Worm (Caenorhabditis elegans) whole organism, L2 larva: ENCODE data around the gene C16D9.5.

ENCODE experiments used
- C34F6.9 ChIP-seq: fragments of 150-350 bp; optimal IDR thresholded peaks from 2 replicates; lab custom pipeline; 2014; ENCODE audit warnings: missing biosample characterization, missing genetic modification characterization
- Y55F3AM.14 ChIP-seq: fragments of 200-800 bp; sonication (Bioruptor generic); optimal IDR thresholded peaks from 2 replicates; lab custom pipeline; 2018; ENCODE audit warnings: mild to moderate bottlenecking, missing genetic modification characterization, missing compliant biosample characterization
- ZK546.5 ChIP-seq: sonication (generic microtip); optimal IDR thresholded peaks from 2 replicates; lab custom pipeline; 2017; ENCODE audit warnings: missing biosample characterization, missing genetic modification characterization
- blmp-1 ChIP-seq: sonication (generic microtip); optimal IDR thresholded peaks from 2 replicates; lab custom pipeline; 2017; ENCODE audit warnings: missing genetic modification characterization, mild to moderate bottlenecking, missing compliant biosample characterization, antibody characterized with exemption, moderate library complexity; ENCODE audit not compliant: insufficient read depth
- ceh-16 ChIP-seq: fragments of 150-350 bp; optimal IDR thresholded peaks from 2 replicates; lab custom pipeline; 2014; ENCODE audit warnings: missing biosample characterization, missing genetic modification characterization
- crh-2 ChIP-seq: sonication (generic microtip); optimal IDR thresholded peaks from 2 replicates; lab custom pipeline; 2017; ENCODE audit warnings: missing biosample characterization, missing genetic modification characterization
- dmd-4 ChIP-seq: sonication (generic microtip); optimal IDR thresholded peaks from 2 replicates; lab custom pipeline; 2017; ENCODE audit warnings: missing biosample characterization, missing genetic modification characterization
- fos-1 ChIP-seq: fragments of 150-350 bp; optimal IDR thresholded peaks from 2 replicates; lab custom pipeline; 2014; ENCODE audit warnings: missing biosample characterization, missing genetic modification characterization
- gmeb-1 ChIP-seq: fragments of 150-350 bp; optimal IDR thresholded peaks from 2 replicates; lab custom pipeline; 2014; ENCODE audit warnings: missing biosample characterization, missing genetic modification characterization
- lin-11 ChIP-seq: fragments of 150-350 bp; sonication (generic microtip); optimal IDR thresholded peaks from 2 replicates; lab custom pipeline; 2014; ENCODE audit warnings: missing biosample characterization, missing genetic modification characterization, inconsistent platforms, mixed read lengths
- lin-13 ChIP-seq: fragments of 150-350 bp; optimal IDR thresholded peaks from 2 replicates; lab custom pipeline; 2014; ENCODE audit warnings: missing biosample characterization, missing genetic modification reagents, missing genetic modification characterization
- lsy-2 ChIP-seq, 2 experiments: fragments of 150-350 bp in 1 of 2; sonication (generic microtip) in 1 of 2; optimal IDR thresholded peaks; 2 replicates each; lab custom pipeline; 2014 to 2017; ENCODE audit warnings: missing biosample characterization in 2 of 2, missing genetic modification characterization in 2 of 2
- mab-5 ChIP-seq: fragments of 150-350 bp; optimal IDR thresholded peaks from 2 replicates; lab custom pipeline; 2014; ENCODE audit warnings: missing biosample characterization, missing genetic modification characterization
- mbf-1 ChIP-seq: sonication (generic microtip); optimal IDR thresholded peaks from 2 replicates; lab custom pipeline; 2017; ENCODE audit warnings: missing biosample characterization, missing genetic modification characterization
- mdl-1 ChIP-seq, 2 experiments: fragments of 150-350 bp in 1 of 2; sonication (generic microtip) in 1 of 2; optimal IDR thresholded peaks; 2 replicates each; lab custom pipeline; 2017; ENCODE audit warnings: missing biosample characterization in 2 of 2, missing genetic modification characterization in 2 of 2
- nhr-10 ChIP-seq: sonication (generic microtip); optimal IDR thresholded peaks from 2 replicates; lab custom pipeline; 2017; ENCODE audit warnings: missing biosample characterization, missing genetic modification characterization
- nhr-12 ChIP-seq: fragments of 150-350 bp; optimal IDR thresholded peaks from 2 replicates; lab custom pipeline; 2014; ENCODE audit warnings: missing biosample characterization, missing genetic modification characterization
- nhr-129 ChIP-seq: fragments of 150-350 bp; optimal IDR thresholded peaks from 2 replicates; lab custom pipeline; 2014; ENCODE audit warnings: missing biosample characterization, missing genetic modification characterization
- nhr-21 ChIP-seq: fragments of 150-350 bp; optimal IDR thresholded peaks from 2 replicates; lab custom pipeline; 2014; ENCODE audit warnings: missing biosample characterization, missing genetic modification characterization
- nhr-23 ChIP-seq: fragments of 150-350 bp; optimal IDR thresholded peaks from 2 replicates; lab custom pipeline; 2014; ENCODE audit warnings: missing biosample characterization, missing genetic modification reagents, missing genetic modification characterization
- nhr-25 ChIP-seq: fragments of 150-350 bp; sonication (generic microtip); optimal IDR thresholded peaks from 3 replicates; lab custom pipeline; 2014; ENCODE audit warnings: missing biosample characterization, missing genetic modification characterization
- nhr-6 ChIP-seq: fragments of 150-350 bp; optimal IDR thresholded peaks from 2 replicates; lab custom pipeline; 2014; ENCODE audit warnings: missing biosample characterization, missing genetic modification characterization
- nhr-77 ChIP-seq: fragments of 150-350 bp; optimal IDR thresholded peaks from 2 replicates; lab custom pipeline; 2014; ENCODE audit warnings: missing biosample characterization, missing genetic modification characterization
- peb-1 ChIP-seq: fragments of 150-350 bp; optimal IDR thresholded peaks from 2 replicates; lab custom pipeline; 2014; ENCODE audit warnings: missing biosample characterization, missing genetic modification characterization
- sma-3 ChIP-seq: sonication (generic microtip); optimal IDR thresholded peaks from 2 replicates; lab custom pipeline; 2016; ENCODE audit warnings: missing genetic modification reagents, missing genetic modification characterization, missing compliant biosample characterization
- sma-9 ChIP-seq, 2 experiments: fragments of 150-350 bp in 1 of 2; sonication (generic microtip) in 1 of 2; optimal IDR thresholded peaks; 2 replicates each; lab custom pipeline; 2014 to 2016; ENCODE audit warnings: missing genetic modification characterization in 2 of 2, mild to moderate bottlenecking in 1 of 2, missing biosample characterization in 1 of 2, missing compliant biosample characterization in 1 of 2, missing genetic modification reagents in 1 of 2, moderate library complexity in 1 of 2
- snpc-4 ChIP-seq: fragments of 150-350 bp; optimal IDR thresholded peaks from 2 replicates; lab custom pipeline; 2014; ENCODE audit warnings: missing biosample characterization, missing genetic modification characterization
- unc-39 ChIP-seq: fragments of 150-350 bp; optimal IDR thresholded peaks from 2 replicates; lab custom pipeline; 2014; ENCODE audit warnings: missing biosample characterization, missing genetic modification characterization
- unc-55 ChIP-seq: fragments of 150-350 bp; sonication (generic microtip); optimal IDR thresholded peaks from 3 replicates; lab custom pipeline; 2014; ENCODE audit warnings: missing biosample characterization, missing genetic modification reagents, missing genetic modification characterization
- ztf-1 ChIP-seq: fragments of 200-800 bp; sonication (Bioruptor generic); conservative IDR thresholded peaks from 2 replicates; pipeline ENCODE4 v1.3.6; 2022; ENCODE audit warnings: missing genetic modification characterization, missing compliant biosample characterization
- ztf-11 ChIP-seq: sonication (generic microtip); optimal IDR thresholded peaks from 2 replicates; lab custom pipeline; 2017; ENCODE audit warnings: missing biosample characterization, missing genetic modification characterization
- ztf-4 ChIP-seq: fragments of 150-350 bp; optimal IDR thresholded peaks from 2 replicates; lab custom pipeline; 2014; ENCODE audit warnings: missing biosample characterization, missing genetic modification characterization

The C16D9.5 gene

ce11 chrV:8268902-8269301, 23.5 kb upstream of the C16D9.5 start, which contains the start of the genes asp-6 and asp-12:
asp-6 (minus strand) TSS chrV:8268937.
asp-12 (plus strand) TSS chrV:8269210.
- peak; percentile 35 for TF ChIP-seq sma-9 (GFP tag; optimal IDR thresholded peaks at IDR 0.05; lab: Kevin White, UChicago)
- no peak for TF ChIP-seq sma-9 (tag; optimal IDR thresholded peaks at IDR 0.05; lab: Kevin White, UChicago)
- no peak for TF ChIP-seq unc-39 (tag; lab: Kevin White, UChicago)
- TF ChIP-seq fos-1 (tag; lab: Kevin White, UChicago) = peak; percentile 8

- no peak for TF ChIP-seq nhr-21 (tag; lab: Kevin White, UChicago)
- TF ChIP-seq gmeb-1 = peak; percentile 71
- peak; percentile 77 for TF ChIP-seq crh-2 (tag; lab: Kevin White, UChicago)
- TF ChIP-seq sma-3 = peak; percentile 34
- TF ChIP-seq blmp-1 (tag; lab: Kevin White, UChicago) = no peak
- TF ChIP-seq lin-13 (GFP tag; lab: Kevin White, UChicago) = peak; percentile 16
- no peak for TF ChIP-seq nhr-23 (tag; lab: Kevin White, UChicago)
- peak; percentile 63 for TF ChIP-seq sma-9 (GFP tag; optimal IDR thresholded peaks at IDR 0.05; lab: Kevin White, UChicago)
- no peak for TF ChIP-seq sma-9 (tag; optimal IDR thresholded peaks at IDR 0.05; lab: Kevin White, UChicago)
- TF ChIP-seq dmd-4 (tag; lab: Kevin White, UChicago) = no peak
- peak; percentile 66 for TF ChIP-seq nhr-129 (tag; lab: Kevin White, UChicago)
- TF ChIP-seq lsy-2 (tag; optimal IDR thresholded peaks at IDR 0.05; lab: Kevin White, UChicago) = peak in 1 of 2 experiments; percentile 24
- no peak for TF ChIP-seq mbf-1 (tag; lab: Kevin White, UChicago)
- no peak for TF ChIP-seq Y55F3AM.14 (GFP tag; lab: Kevin White, UChicago)
- no peak for TF ChIP-seq nhr-10 (tag; lab: Kevin White, UChicago)
- peak; percentile 73 for TF ChIP-seq fos-1 (tag; lab: Kevin White, UChicago)
- TF ChIP-seq nhr-77 (tag; lab: Kevin White, UChicago) = no peak
- TF ChIP-seq mdl-1 (tag; optimal IDR thresholded peaks at IDR 0.05; lab: Kevin White, UChicago) = no peak
- no peak for TF ChIP-seq C34F6.9 (tag; lab: Kevin White, UChicago)
Measured at ce11 chrV:8267275-8267674, 21.9 kb upstream of the C16D9.5 start.

ce11 chrV:8266232-8266631, 20.9 kb upstream of the C16D9.5 start, which contains the start of gene F21F8.5:
F21F8.5 (minus strand) TSS chrV:8266332.
- TF ChIP-seq blmp-1 (tag; lab: Kevin White, UChicago) (no peak), Y55F3AM.14 (GFP tag; lab: Kevin White, UChicago) (no peak)

DNA sequence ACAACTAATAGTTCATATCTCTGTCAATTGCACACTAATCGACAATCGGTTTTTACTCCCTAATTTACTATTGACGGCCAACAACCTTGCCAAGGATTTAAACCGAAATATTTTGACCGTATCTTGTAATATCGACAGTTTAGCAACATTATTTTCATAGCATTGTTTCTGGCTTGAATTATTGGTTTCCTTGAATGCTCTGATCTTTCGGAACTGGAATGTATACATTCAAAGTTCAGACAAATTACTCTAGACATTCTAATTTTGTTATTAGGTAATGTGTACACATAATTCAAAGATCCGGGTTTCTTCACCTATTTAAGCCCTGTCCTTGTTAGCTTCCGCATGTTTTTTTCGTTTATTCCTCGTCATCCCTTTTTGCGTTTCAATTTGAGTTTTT, 18.6 kb upstream of the C16D9.5 start, which contains the start of gene C16D9.9:
TSS of gene C16D9.9 (plus strand) at position 301 of the 400 bp plus-strand sequence.
- no peak for TF ChIP-seq sma-3
- TF ChIP-seq unc-39 (tag; lab: Kevin White, UChicago) = no peak
- no peak for TF ChIP-seq dmd-4 (tag; lab: Kevin White, UChicago)
- TF ChIP-seq nhr-6 (tag; lab: Kevin White, UChicago) = no peak
- no peak for TF ChIP-seq fos-1 (tag; lab: Kevin White, UChicago)
- no peak for TF ChIP-seq nhr-23 (tag; lab: Kevin White, UChicago)
- no peak for TF ChIP-seq unc-55 (GFP tag; lab: Kevin White, UChicago)
- TF ChIP-seq ZK546.5 (tag; lab: Kevin White, UChicago) = no peak
- TF ChIP-seq nhr-12 (tag; lab: Kevin White, UChicago) = no peak
- TF ChIP-seq gmeb-1 = no peak
- no peak for TF ChIP-seq lsy-2 (tag; optimal IDR thresholded peaks at IDR 0.05; lab: Kevin White, UChicago)
- TF ChIP-seq ztf-1 = no peak
- TF ChIP-seq peb-1 (tag; lab: Kevin White, UChicago) = no peak
- no peak for TF ChIP-seq ztf-4 (tag; lab: Kevin White, UChicago)
- no peak for TF ChIP-seq mab-5 (tag; lab: Kevin White, UChicago)
- no peak for TF ChIP-seq nhr-77 (tag; lab: Kevin White, UChicago)

DNA sequence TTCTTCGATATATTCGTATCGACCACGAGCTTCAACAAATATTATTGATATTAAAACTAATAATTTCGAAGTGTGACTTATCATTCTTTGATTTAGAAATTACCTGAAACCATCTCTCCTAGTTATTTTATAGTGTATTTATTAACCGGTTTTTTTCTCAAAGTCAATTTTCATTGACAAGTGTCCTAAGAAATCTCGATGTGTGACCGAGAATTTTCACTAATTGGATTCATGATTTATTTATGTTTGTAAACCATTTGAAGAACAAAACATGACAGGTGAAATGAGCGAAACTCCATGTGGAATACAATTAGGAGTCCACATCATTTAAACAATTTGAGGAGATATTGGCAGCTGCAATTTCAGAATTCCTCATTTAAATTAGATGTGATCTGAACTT, 18.1 kb upstream of the C16D9.5 start, which contains the start of gene C16D9.8:
TSS of gene C16D9.8 (minus strand) at position 101 of the 400 bp plus-strand sequence.
- TF ChIP-seq snpc-4 (tag; lab: Kevin White, UChicago) (no peak), lin-11 (tag; lab: Kevin White, UChicago) (no peak), ZK546.5 (tag; lab: Kevin White, UChicago) (no peak), nhr-25 (no peak), nhr-21 (tag; lab: Kevin White, UChicago) (no peak), peb-1 (tag; lab: Kevin White, UChicago) (no peak), nhr-23 (tag; lab: Kevin White, UChicago) (no peak), sma-3 (no peak), ceh-16 (tag; lab: Kevin White, UChicago) (no peak), ztf-11 (no peak), dmd-4 (tag; lab: Kevin White, UChicago) (no peak), mab-5 (tag; lab: Kevin White, UChicago) (no peak)
